Fruit fly (Drosophila melanogaster) whole organism, prepupa: ENCODE measurements around the gene CG44271.

ENCODE experiments used
- Blimp-1 ChIP-seq: fragments of 200-800 bp; sonication (Bioruptor generic); optimal IDR thresholded peaks from 3 replicates; lab custom pipeline; 2017; ENCODE audit warnings: missing biosample characterization, missing genetic modification characterization, mild to moderate bottlenecking, moderate library complexity, missing genetic modification reagents
- CG10631 ChIP-seq: fragments of 200-800 bp; sonication (Bioruptor generic); optimal IDR thresholded peaks from 2 replicates; lab custom pipeline; 2016; ENCODE audit warnings: missing biosample characterization, missing genetic modification characterization
- CG11294 ChIP-seq: fragments of 200-800 bp; sonication (Bioruptor generic); IDR thresholded peaks from 2 replicates; pipeline ENCODE4 v1.3.6; 2022; ENCODE audit warnings: missing biosample characterization, missing genetic modification characterization
- CG11902 ChIP-seq: fragments of 200-800 bp; sonication (Bioruptor generic); optimal IDR thresholded peaks from 3 replicates; lab custom pipeline; 2016; ENCODE audit warnings: missing biosample characterization, missing genetic modification characterization
- CG1621 ChIP-seq: fragments of 200-800 bp; sonication (Bioruptor generic); optimal IDR thresholded peaks from 3 replicates; lab custom pipeline; 2018; ENCODE audit warnings: missing biosample characterization, mild to moderate bottlenecking, missing genetic modification characterization
- CG31627 ChIP-seq: fragments of 200-800 bp; sonication (Bioruptor generic); optimal IDR thresholded peaks from 3 replicates; lab custom pipeline; 2016; ENCODE audit warnings: missing biosample characterization, missing genetic modification characterization
- CG32006 ChIP-seq: fragments of 200-800 bp; sonication (Bioruptor generic); optimal IDR thresholded peaks from 3 replicates; lab custom pipeline; 2017; ENCODE audit warnings: missing biosample characterization, mild to moderate bottlenecking, missing genetic modification characterization
- CG34406 ChIP-seq: fragments of 200-800 bp; sonication (Bioruptor generic); optimal IDR thresholded peaks from 3 replicates; lab custom pipeline; 2016; ENCODE audit warnings: missing biosample characterization, missing genetic modification characterization
- CG4318 ChIP-seq: fragments of 200-800 bp; sonication (Bioruptor generic); optimal IDR thresholded peaks from 3 replicates; lab custom pipeline; 2017; ENCODE audit warnings: missing biosample characterization, mild to moderate bottlenecking, missing genetic modification characterization
- CG6163 ChIP-seq: fragments of 200-800 bp; sonication (Bioruptor generic); IDR thresholded peaks from 3 replicates; pipeline ENCODE4 v1.3.6; 2022; ENCODE audit warnings: missing biosample characterization, missing genetic modification characterization
- CG6792 ChIP-seq: fragments of 200-800 bp; sonication (Bioruptor generic); optimal IDR thresholded peaks from 3 replicates; lab custom pipeline; 2016; ENCODE audit warnings: missing biosample characterization, missing genetic modification characterization
- CG6808 ChIP-seq: fragments of 200-800 bp; sonication (Bioruptor generic); optimal IDR thresholded peaks from 3 replicates; lab custom pipeline; 2017; ENCODE audit warnings: missing biosample characterization, missing genetic modification characterization, mild to moderate bottlenecking, moderate library complexity, missing genetic modification reagents
- CG6854 ChIP-seq: fragments of 200-800 bp; sonication (Bioruptor generic); optimal IDR thresholded peaks from 2 replicates; lab custom pipeline; 2017; ENCODE audit warnings: missing biosample characterization, mild to moderate bottlenecking, missing genetic modification characterization
- CG8119 ChIP-seq: fragments of 200-800 bp; sonication (Bioruptor generic); IDR thresholded peaks from 3 replicates; pipeline ENCODE4 v1.3.6; 2022; ENCODE audit warnings: missing biosample characterization, missing genetic modification characterization
- CG8319 ChIP-seq: fragments of 200-800 bp; sonication (Bioruptor generic); optimal IDR thresholded peaks from 3 replicates; lab custom pipeline; 2016; ENCODE audit warnings: missing biosample characterization, missing genetic modification characterization
- CG8632 ChIP-seq: fragments of 200-800 bp; sonication (Bioruptor generic); optimal IDR thresholded peaks from 3 replicates; lab custom pipeline; 2016; ENCODE audit warnings: missing biosample characterization, missing genetic modification characterization
- CG9139 ChIP-seq: fragments of 200-800 bp; sonication (Bioruptor generic); optimal IDR thresholded peaks from 3 replicates; lab custom pipeline; 2017; ENCODE audit warnings: missing biosample characterization, mild to moderate bottlenecking, missing genetic modification characterization
- Eip75B ChIP-seq: fragments of 200-800 bp; sonication (Bioruptor generic); optimal IDR thresholded peaks from 3 replicates; lab custom pipeline; 2016; ENCODE audit warnings: missing biosample characterization, missing genetic modification characterization
- Eip78C ChIP-seq: fragments of 200-800 bp; sonication (Bioruptor generic); peaks from one replicate; lab custom pipeline; 2016; ENCODE audit warnings: missing biosample characterization, missing genetic modification characterization
- Ets96B ChIP-seq: fragments of 200-800 bp; optimal IDR thresholded peaks from 2 replicates; lab custom pipeline; 2019; ENCODE audit warnings: missing biosample characterization, mild to moderate bottlenecking, missing genetic modification characterization, moderate library complexity
- Gug ChIP-seq: fragments of 200-800 bp; sonication (Bioruptor generic); IDR thresholded peaks from 2 replicates; pipeline ENCODE4 v1.3.6; 2022; ENCODE audit warnings: missing biosample characterization, missing genetic modification characterization
- Hr38 ChIP-seq: sonication (Bioruptor generic); optimal IDR thresholded peaks from 2 replicates; lab custom pipeline; 2016; ENCODE audit warnings: missing biosample characterization, missing genetic modification characterization
- Hr39 ChIP-seq: fragments of 200-800 bp; sonication (Bioruptor generic); optimal IDR thresholded peaks from 2 replicates; lab custom pipeline; 2016; ENCODE audit warnings: missing biosample characterization, missing genetic modification characterization
- Hr4 ChIP-seq: fragments of 200-800 bp; sonication (Bioruptor generic); optimal IDR thresholded peaks from 3 replicates; lab custom pipeline; 2016; ENCODE audit warnings: missing biosample characterization, missing genetic modification characterization
- Lpt ChIP-seq: fragments of 200-800 bp; sonication (Bioruptor generic); optimal IDR thresholded peaks from 3 replicates; lab custom pipeline; 2016; ENCODE audit warnings: missing biosample characterization, missing genetic modification characterization
- Met ChIP-seq: fragments of 200-800 bp; sonication (Bioruptor generic); optimal IDR thresholded peaks from 3 replicates; lab custom pipeline; 2016; ENCODE audit warnings: missing biosample characterization, missing genetic modification characterization
- OdsH ChIP-seq: fragments of 200-800 bp; sonication (Bioruptor generic); optimal IDR thresholded peaks from 3 replicates; lab custom pipeline; 2016; ENCODE audit warnings: missing biosample characterization, missing genetic modification characterization
- Smox ChIP-seq: fragments of 200-800 bp; sonication (Bioruptor generic); optimal IDR thresholded peaks from 3 replicates; lab custom pipeline; 2016; ENCODE audit warnings: missing biosample characterization, missing genetic modification characterization
- Sox102F ChIP-seq: fragments of 200-800 bp; sonication (Bioruptor generic); optimal IDR thresholded peaks from 2 replicates; lab custom pipeline; 2016; ENCODE audit warnings: missing biosample characterization, mild to moderate bottlenecking, missing genetic modification characterization
- Sox14 ChIP-seq: fragments of 200-800 bp; sonication (Bioruptor generic); optimal IDR thresholded peaks from 3 replicates; lab custom pipeline; 2016; ENCODE audit warnings: missing biosample characterization, missing genetic modification characterization
- Sox15 ChIP-seq: fragments of 200-800 bp; sonication (Bioruptor generic); optimal IDR thresholded peaks from 3 replicates; lab custom pipeline; 2016; ENCODE audit warnings: missing biosample characterization, missing genetic modification characterization
- achi ChIP-seq: fragments of 200-800 bp; sonication (Bioruptor generic); optimal IDR thresholded peaks from 3 replicates; lab custom pipeline; 2016; ENCODE audit warnings: missing biosample characterization, missing genetic modification characterization
- dsx ChIP-seq: fragments of 200-800 bp; optimal IDR thresholded peaks from 3 replicates; lab custom pipeline; 2019; ENCODE audit warnings: missing biosample characterization, mild to moderate bottlenecking, missing genetic modification characterization, moderate library complexity; ENCODE audit not compliant: poor library complexity, severe bottlenecking
- eg ChIP-seq: fragments of 200-800 bp; sonication (Bioruptor generic); IDR thresholded peaks from 3 replicates; pipeline ENCODE4 v1.3.6; 2022; ENCODE audit warnings: missing biosample characterization, missing genetic modification characterization
- fd59A ChIP-seq: fragments of 200-800 bp; sonication (Bioruptor generic); optimal IDR thresholded peaks from 2 replicates; lab custom pipeline; 2017; ENCODE audit warnings: missing biosample characterization, mild to moderate bottlenecking, missing genetic modification characterization, missing genetic modification reagents
- fd85E ChIP-seq: fragments of 200-800 bp; sonication (Bioruptor generic); optimal IDR thresholded peaks from 3 replicates; lab custom pipeline; 2016; ENCODE audit warnings: missing biosample characterization, missing genetic modification characterization
- fkh ChIP-seq: fragments of 200-800 bp; sonication (Bioruptor generic); optimal IDR thresholded peaks from 3 replicates; lab custom pipeline; 2017; ENCODE audit warnings: missing biosample characterization, mild to moderate bottlenecking, missing genetic modification characterization, moderate library complexity
- lz ChIP-seq: fragments of 200-800 bp; sonication (Bioruptor generic); optimal IDR thresholded peaks from 3 replicates; lab custom pipeline; 2016; ENCODE audit warnings: missing biosample characterization, missing genetic modification characterization
- net ChIP-seq: fragments of 200-800 bp; sonication (Bioruptor generic); optimal IDR thresholded peaks from 3 replicates; lab custom pipeline; 2016; ENCODE audit warnings: missing biosample characterization, missing genetic modification characterization
- pdm3 ChIP-seq: fragments of 200-800 bp; sonication (Bioruptor generic); optimal IDR thresholded peaks from 3 replicates; lab custom pipeline; 2016; ENCODE audit warnings: missing biosample characterization, missing genetic modification characterization
- salr ChIP-seq, 2 experiments: fragments of 200-800 bp; sonication (Bioruptor generic); optimal IDR thresholded peaks; 3 replicates each; lab custom pipeline; 2016 to 2018; ENCODE audit warnings: missing biosample characterization in 2 of 2, missing genetic modification characterization in 2 of 2, mild to moderate bottlenecking in 1 of 2
- spab ChIP-seq: fragments of 200-800 bp; sonication (Bioruptor generic); optimal IDR thresholded peaks from 2 replicates; lab custom pipeline; 2017; ENCODE audit warnings: missing biosample characterization, mild to moderate bottlenecking, missing genetic modification characterization, missing genetic modification reagents
- ss ChIP-seq, 2 experiments: fragments of 200-800 bp; sonication (Bioruptor generic); optimal IDR thresholded peaks; 2 replicates in 1 of 2; 3 replicates in 1 of 2; lab custom pipeline; 2017 to 2018; ENCODE audit warnings: mild to moderate bottlenecking in 2 of 2, missing biosample characterization in 2 of 2, missing genetic modification characterization in 2 of 2, moderate library complexity in 1 of 2
- topi ChIP-seq: fragments of 200-800 bp; sonication (Bioruptor generic); optimal IDR thresholded peaks from 3 replicates; lab custom pipeline; 2016; ENCODE audit warnings: missing biosample characterization, missing genetic modification characterization

CG44271 gene

dm6 chr2L:6701409-6702199 is 46.1 kb downstream of the CG44271 start (continued):
- TF ChIP-seq pdm3 (GFP tag; lab: Kevin White, UChicago) (peak; percentile 3), fkh (GFP tag; lab: Kevin White, UChicago) (no peak), Hr39 (peak; percentile 26), CG6854 (GFP tag; lab: Kevin White, UChicago) (no peak), OdsH (GFP tag; lab: Kevin White, UChicago) (peak; percentile 29), CG34406 (peak; percentile 5), topi (peak; percentile 24), Sox102F (no peak), lz (GFP tag; lab: Kevin White, UChicago) (no peak)
- TF ChIP-seq, all 60 proteins: peak for 31

DNA sequence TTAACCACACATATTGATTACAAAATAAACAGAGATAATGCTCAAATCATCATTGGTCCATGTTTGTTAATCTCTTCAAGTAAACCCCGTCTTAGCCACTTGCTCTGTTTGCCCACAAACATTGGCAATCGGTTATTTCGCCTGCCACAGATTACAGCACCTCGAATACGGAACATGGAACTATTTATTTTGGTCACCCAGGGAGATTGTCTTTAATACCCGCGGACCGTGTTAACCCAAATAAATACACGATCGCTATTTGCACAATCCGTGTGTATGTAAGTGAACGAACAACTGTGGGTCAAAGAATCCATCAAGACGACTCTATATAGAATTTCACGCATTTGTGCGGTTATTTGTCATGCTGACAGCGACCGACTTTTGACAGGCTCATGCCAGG is 47.0 kb downstream of the CG44271 start:
- TF ChIP-seq fkh (GFP tag; lab: Kevin White, UChicago): peak; percentile 90
- no peak for TF ChIP-seq achi (GFP tag; lab: Kevin White, UChicago)
- peak; percentile 36 for TF ChIP-seq Eip78C
- TF ChIP-seq CG8632 (GFP tag; lab: Kevin White, UChicago): peak; percentile 11
- no peak for TF ChIP-seq CG32006 (GFP tag; lab: Kevin White, UChicago)
- peak; percentile 2 for TF ChIP-seq CG10631 (GFP tag; lab: Kevin White, UChicago)
- no peak for TF ChIP-seq Hr38 (GFP tag; lab: Kevin White, UChicago)
- no peak for TF ChIP-seq Sox102F

- TF ChIP-seq OdsH (GFP tag; lab: Kevin White, UChicago) (peak; percentile 81), CG31627 (GFP tag; lab: Kevin White, UChicago) (peak; percentile 75), CG8319 (GFP tag; lab: Kevin White, UChicago) (peak; percentile 40), Met (GFP tag; lab: Kevin White, UChicago) (peak; percentile 79), fkh (GFP tag; lab: Kevin White, UChicago) (no peak), pdm3 (GFP tag; lab: Kevin White, UChicago) (peak; percentile 77), dsx (peak; percentile 45), CG9139 (GFP tag; lab: Kevin White, UChicago) (no peak), CG11902 (GFP tag; lab: Kevin White, UChicago) (peak; percentile 56), CG10631 (GFP tag; lab: Kevin White, UChicago) (peak; percentile 72), Hr39 (peak; percentile 77), CG8119 (GFP tag; lab: Robert Waterston, UW) (peak; percentile 81), CG8632 (GFP tag; lab: Kevin White, UChicago) (peak; percentile 35), Hr4 (peak; percentile 85), CG6792 (GFP tag; lab: Kevin White, UChicago) (peak; percentile 51), Hr38 (GFP tag; lab: Kevin White, UChicago) (no peak), ss (GFP tag; optimal IDR thresholded peaks at IDR 0.05; lab: Kevin White, UChicago) (peak in 1 of 2 experiments; percentile 16), salr (GFP tag; optimal IDR thresholded peaks at IDR 0.05; lab: Kevin White, UChicago) (peak in 1 of 2 experiments; percentile 49), Sox14 (GFP tag; lab: Kevin White, UChicago) (peak; percentile 73), Ets96B (tag; lab: Kevin White, UChicago) (peak; percentile 67), CG6808 (peak; percentile 16), CG4318 (GFP tag; lab: Kevin White, UChicago) (peak; percentile 47), eg (GFP tag; lab: Robert Waterston, UW) (peak; percentile 91), Sox15 (GFP tag; lab: Kevin White, UChicago) (peak; percentile 6), Gug (GFP tag; lab: Robert Waterston, UW) (peak; percentile 75), Blimp-1 (GFP tag; lab: Kevin White, UChicago) (peak; percentile 26), spab (peak; percentile 50), Eip75B (GFP tag; lab: Kevin White, UChicago) (peak; percentile 68), Eip78C (peak; percentile 94), CG1621 (tag; lab: Kevin White, UChicago) (peak; percentile 45), fd85E (GFP tag; lab: Kevin White, UChicago) (no peak), net (GFP tag; lab: Kevin White, UChicago) (peak; percentile 57), CG11294 (GFP tag; lab: Robert Waterston, UW) (peak; percentile 62), Lpt (GFP tag; lab: Kevin White, UChicago) (peak; percentile 68), Smox (GFP tag; lab: Kevin White, UChicago) (peak; percentile 73), CG34406 (peak; percentile 69), Sox102F (peak; percentile 63), CG6163 (peak; percentile 88), fd59A (GFP tag; lab: Kevin White, UChicago) (peak; percentile 21), achi (GFP tag; lab: Kevin White, UChicago) (peak; percentile 65)
These were observed 49.3 kb downstream of the CG44271 start for dm6 chr2L:6698387-6698786.
